Fruit fly (Drosophila melanogaster): ENCODE data around the gene CG3108.

CG3108 gene

DNA sequence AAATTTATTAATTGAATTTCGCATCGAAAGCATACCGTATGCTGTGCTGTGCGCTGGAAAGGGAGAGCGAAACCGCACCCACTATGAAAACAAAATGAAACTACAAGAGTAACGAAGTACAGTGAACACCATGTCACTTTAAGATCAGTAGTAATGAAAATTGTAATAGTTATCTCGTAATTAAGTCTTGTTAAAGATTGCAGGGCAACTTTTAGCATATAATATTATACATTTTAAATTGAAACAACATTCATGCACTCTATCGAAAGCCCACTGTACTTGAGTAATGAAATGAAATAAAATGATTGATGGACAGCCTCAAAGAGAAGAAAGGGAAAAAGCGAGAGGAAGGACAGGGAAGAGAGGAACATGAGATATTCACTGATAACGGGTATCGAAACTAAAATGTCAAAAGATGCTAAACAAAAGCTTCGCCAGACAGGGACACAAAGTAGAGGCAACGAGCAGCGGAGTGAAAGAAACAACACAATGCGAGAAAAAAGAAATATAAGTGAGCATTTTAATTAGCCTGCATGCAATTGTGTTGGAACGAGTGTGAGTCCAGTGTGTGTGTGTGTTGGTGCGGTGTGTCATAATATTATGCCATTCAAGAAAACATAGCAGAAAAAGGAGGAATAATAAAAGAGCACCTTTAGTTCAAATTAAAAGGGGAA lies 46.0 kb downstream of the CG3108 start (continued):
- TF ChIP-seq CG10959 (GFP tag; IDR thresholded peaks at IDR 0.05): 0 out of 2 replicates have a peak, but pooled peaks have one; percentile 20
- TF ChIP-seq CG3065 (GFP tag; optimal IDR thresholded peaks at IDR 0.05): peak; percentile 12
- peak; percentile 60 for TF ChIP-seq pum (GFP tag; optimal IDR thresholded peaks at IDR 0.05)
- peak; percentile 27 for TF ChIP-seq Max (GFP tag; optimal IDR thresholded peaks at IDR 0.05)
- TF ChIP-seq C15 (GFP tag; IDR thresholded peaks at IDR 0.05): peak; percentile 67; the same call in 1 of the 3 replicates
- TF ChIP-seq exex (tag; optimal IDR thresholded peaks at IDR 0.05): peak; percentile 10
- TF ChIP-seq Asciz (GFP tag; optimal IDR thresholded peaks at IDR 0.05): peak; percentile 49
- TF ChIP-seq sd (tag; optimal IDR thresholded peaks at IDR 0.05): peak; percentile 41
- peak in 1 of 2 experiments; percentile 33 for TF ChIP-seq Hr78 (GFP tag; optimal IDR thresholded peaks at IDR 0.05)
- peak; percentile 67; the same call in 2 of the 3 replicates for TF ChIP-seq ase (GFP tag; IDR thresholded peaks at IDR 0.05)
- 0 out of 3 replicates have a peak, but pooled peaks have one; percentile 43 for TF ChIP-seq CG11560 (tag; IDR thresholded peaks at IDR 0.05)
- no peak for TF ChIP-seq CG7271 (tag; optimal IDR thresholded peaks at IDR 0.05)
- TF ChIP-seq mirr (GFP tag; optimal IDR thresholded peaks at IDR 0.05): no peak
- TF ChIP-seq vvl (GFP tag; IDR thresholded peaks at IDR 0.05): peak; percentile 84
- TF ChIP-seq CG16863 (GFP tag; optimal IDR thresholded peaks at IDR 0.05): peak; percentile 44
- no peak for TF ChIP-seq pzg (GFP tag; optimal IDR thresholded peaks at IDR 0.05)
- no peak for TF ChIP-seq CG7928 (GFP tag; optimal IDR thresholded peaks at IDR 0.05)
- peak; percentile 19 for TF ChIP-seq Nf-YC (tag; optimal IDR thresholded peaks at IDR 0.05)
- no peak for TF ChIP-seq Dfd (GFP tag; optimal IDR thresholded peaks at IDR 0.05)
- no peak for TF ChIP-seq yki (optimal IDR thresholded peaks at IDR 0.05)
- peak; percentile 83 for TF ChIP-seq CG14441 (GFP tag; IDR thresholded peaks at IDR 0.05)
- no peak for TF ChIP-seq B-H2 (GFP tag; optimal IDR thresholded peaks at IDR 0.05)
- TF ChIP-seq CG2129 (GFP tag; IDR thresholded peaks at IDR 0.05; ENCODE audit: partially characterized antibody): no peak
- no peak for TF ChIP-seq Bgb (GFP tag; IDR thresholded peaks at IDR 0.05; ENCODE audit: partially characterized antibody)
- peak; percentile 76 for TF ChIP-seq CG11247 (GFP tag; IDR thresholded peaks at IDR 0.05)
- TF ChIP-seq CG3838 (GFP tag; optimal IDR thresholded peaks at IDR 0.05): peak; percentile 19
- TF ChIP-seq GATAe (GFP tag; conservative IDR thresholded peaks at IDR 0.05): 0 out of 2 replicates have a peak, but pooled peaks have one; percentile 14
- TF ChIP-seq CG14014 (GFP tag; IDR thresholded peaks at IDR 0.05): peak; percentile 81
- peak; percentile 57 for TF ChIP-seq Bteb2 (GFP tag; optimal IDR thresholded peaks at IDR 0.05)
- peak; percentile 83 for TF ChIP-seq tgo (GFP tag; IDR thresholded peaks at IDR 0.05)
- peak; percentile 84 for TF ChIP-seq CG8924 (tag; optimal IDR thresholded peaks at IDR 0.05)
- peak; percentile 67; the same call in 1 of the 2 replicates for TF ChIP-seq CG14667 (GFP tag; IDR thresholded peaks at IDR 0.05)
- peak; percentile 37 for TF ChIP-seq CG1233 (GFP tag; optimal IDR thresholded peaks at IDR 0.05)
- no peak for TF ChIP-seq CG4360 (GFP tag; IDR thresholded peaks at IDR 0.05)
- peak; percentile 49 for TF ChIP-seq CG13624 (GFP tag; optimal IDR thresholded peaks at IDR 0.05)
- peak; percentile 75 for TF ChIP-seq CG9817 (tag; optimal IDR thresholded peaks at IDR 0.05)
- TF ChIP-seq CG10147 (GFP tag; optimal IDR thresholded peaks at IDR 0.05): peak; percentile 68
- no peak for TF ChIP-seq CG4282 (GFP tag; optimal IDR thresholded peaks at IDR 0.05)
- peak; percentile 55 for TF ChIP-seq Mad (GFP tag; optimal IDR thresholded peaks at IDR 0.05)
- peak; percentile 65 to 69 for TF ChIP-seq Pdp1 (GFP tag; optimal IDR thresholded peaks at IDR 0.05)
- TF ChIP-seq CG8089 (GFP tag; optimal IDR thresholded peaks at IDR 0.05): peak; percentile 36
- no peak for TF ChIP-seq pfk (GFP tag; optimal IDR thresholded peaks at IDR 0.05)
- peak; percentile 48; the same call in 1 of the 2 replicates for TF ChIP-seq CG1024 (GFP tag; IDR thresholded peaks at IDR 0.05)
- TF ChIP-seq ind (GFP tag; optimal IDR thresholded peaks at IDR 0.05): peak; percentile 77
- no peak for TF ChIP-seq Hey (tag; optimal IDR thresholded peaks at IDR 0.05)
- TF ChIP-seq otp (GFP tag; IDR thresholded peaks at IDR 0.05): peak; percentile 74; the same call in 2 of the 3 replicates
- TF ChIP-seq cwo (GFP tag; optimal IDR thresholded peaks at IDR 0.05): peak; percentile 67
- peak; percentile 64 for TF ChIP-seq Aef1 (GFP tag; IDR thresholded peaks at IDR 0.05)
- TF ChIP-seq CG15269 (tag; optimal IDR thresholded peaks at IDR 0.05): peak; percentile 86

Measured in whole organism, embryonic.